Fruit fly (Drosophila melanogaster): ENCODE results near the gene CG1812.

CG1812 gene

DNA sequence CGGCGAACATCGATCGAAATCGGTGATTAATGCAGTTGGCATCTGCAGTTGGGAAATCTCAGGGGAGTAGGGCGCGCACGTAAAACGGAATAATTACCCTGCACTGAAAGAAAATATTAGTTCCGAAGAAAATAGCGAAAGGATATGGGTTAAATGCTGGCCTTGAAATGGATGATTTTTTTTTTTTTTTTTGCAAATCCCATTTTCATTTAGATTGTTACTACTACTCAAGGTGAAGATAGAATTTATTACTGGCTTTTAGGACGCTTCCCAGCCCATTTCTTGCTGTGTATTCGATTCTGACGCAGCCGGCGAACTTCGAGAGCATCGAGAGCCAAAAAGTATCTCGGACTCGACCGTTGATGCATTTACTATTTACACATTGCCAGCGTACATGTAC lies 7.7 kb downstream of the CG1812 start (continued):
- TF ChIP-seq CG3407 (GFP tag; optimal IDR thresholded peaks at IDR 0.05) (no peak), CG4360 (GFP tag; IDR thresholded peaks at IDR 0.05) (no peak), CG6254 (GFP tag; optimal IDR thresholded peaks at IDR 0.05) (no peak), D (optimal IDR thresholded peaks at IDR 0.05) (no peak), D (GFP tag; optimal IDR thresholded peaks at IDR 0.05) (no peak), CG10267 (tag; optimal IDR thresholded peaks at IDR 0.05) (peak; percentile 2), dmrt11E (tag; optimal IDR thresholded peaks at IDR 0.05) (peak; percentile 37), grn (GFP tag; optimal IDR thresholded peaks at IDR 0.05) (no peak), sim (GFP tag; IDR thresholded peaks at IDR 0.05) (0 out of 2 replicates have a peak, but pooled peaks have one; percentile 5), ac (GFP tag; optimal IDR thresholded peaks at IDR 0.05) (no peak), wek (GFP tag; optimal IDR thresholded peaks at IDR 0.05) (no peak), scrt (GFP tag; optimal IDR thresholded peaks at IDR 0.05) (no peak), pb (GFP tag; optimal IDR thresholded peaks at IDR 0.05) (no peak), maf-S (GFP tag; optimal IDR thresholded peaks at IDR 0.05) (peak; percentile 34), CG17802 (tag; optimal IDR thresholded peaks at IDR 0.05) (no peak), CG18764 (GFP tag; optimal IDR thresholded peaks at IDR 0.05) (no peak), CoRest (tag; optimal IDR thresholded peaks at IDR 0.05) (peak; percentile 56), kay (GFP tag; optimal IDR thresholded peaks at IDR 0.05) (no peak), amos (GFP tag; IDR thresholded peaks at IDR 0.05; ENCODE audit: partially characterized antibody) (no peak), CG13123 (GFP tag; optimal IDR thresholded peaks at IDR 0.05) (no peak), CG6654 (GFP tag; optimal IDR thresholded peaks at IDR 0.05) (no peak), CG2120 (GFP tag; optimal IDR thresholded peaks at IDR 0.05) (peak; percentile 43), CG18262 (tag; optimal IDR thresholded peaks at IDR 0.05) (no peak), CG32772 (GFP tag; IDR thresholded peaks at IDR 0.05) (peak; percentile 42; the same call in 1 of the 2 replicates), HLH3B (GFP tag; IDR thresholded peaks at IDR 0.05) (peak; percentile 42; the same call in 1 of the 2 replicates), Antp (GFP tag; optimal IDR thresholded peaks at IDR 0.05) (peak; percentile 24), unc-4 (GFP tag; IDR thresholded peaks at IDR 0.05; ENCODE audit: partially characterized antibody) (no peak), br (optimal IDR thresholded peaks at IDR 0.05) (no peak), CG31441 (GFP tag; IDR thresholded peaks at IDR 0.05) (no peak), CG14441 (GFP tag; IDR thresholded peaks at IDR 0.05) (peak; percentile 60), CG11504 (tag; optimal IDR thresholded peaks at IDR 0.05) (peak; percentile 65), CG10321 (GFP tag; IDR thresholded peaks at IDR 0.05) (no peak), Ptx1 (GFP tag; IDR thresholded peaks at IDR 0.05) (peak; percentile 60), ERR (GFP tag; optimal IDR thresholded peaks at IDR 0.05) (no peak), CG31365 (tag; optimal IDR thresholded peaks at IDR 0.05) (no peak), hb (GFP tag; IDR thresholded peaks at IDR 0.05; ENCODE audit: partially characterized antibody) (no peak), bbx (GFP tag; IDR thresholded peaks at IDR 0.05; ENCODE audit: partially characterized antibody) (no peak), Rx (GFP tag; IDR thresholded peaks at IDR 0.05) (peak; percentile 51), CG12219 (GFP tag; optimal IDR thresholded peaks at IDR 0.05) (no peak), Nf-YB (GFP tag; optimal IDR thresholded peaks at IDR 0.05) (no peak), dati (GFP tag; IDR thresholded peaks at IDR 0.05) (no peak), trem (tag; optimal IDR thresholded peaks at IDR 0.05) (no peak), CG4854 (GFP tag; optimal IDR thresholded peaks at IDR 0.05) (no peak), CG8281 (tag; optimal IDR thresholded peaks at IDR 0.05) (no peak), CG31388 (GFP tag; optimal IDR thresholded peaks at IDR 0.05) (no peak), MBD-R2 (GFP tag; IDR thresholded peaks at IDR 0.05) (peak; percentile 33; the same call in 1 of the 2 replicates), onecut (GFP tag; IDR thresholded peaks at IDR 0.05) (peak; percentile 44; the same call in 1 of the 2 replicates), B-H2 (GFP tag; optimal IDR thresholded peaks at IDR 0.05) (no peak), CG34422 (GFP tag; IDR thresholded peaks at IDR 0.05) (0 out of 3 replicates have a peak, but pooled peaks have one; percentile 55), gsb (GFP tag; IDR thresholded peaks at IDR 0.05) (no peak), ken (GFP tag; IDR thresholded peaks at IDR 0.05) (peak; percentile 30; the same call in 1 of the 3 replicates), gt (GFP tag; IDR thresholded peaks at IDR 0.05) (no peak)
